Worm (Caenorhabditis elegans) whole organism, L4 larva: ENCODE data around the gene btb-20.

Source experiments
- D1046.2 ChIP-seq: fragments of 200-800 bp; sonication (Bioruptor generic); IDR thresholded peaks from 2 replicates; pipeline ENCODE4 v1.3.6; 2022; ENCODE audit warnings: missing genetic modification characterization, missing compliant biosample characterization
- Y75B8A.6 ChIP-seq: fragments of 200-800 bp; sonication (Bioruptor generic); IDR thresholded peaks from 2 replicates; pipeline ENCODE4 v1.3.6; 2022; ENCODE audit warnings: missing genetic modification reagents, missing genetic modification characterization, missing compliant biosample characterization
- ama-1 ChIP-seq: fragments of 150-350 bp; optimal IDR thresholded peaks from 2 replicates; lab custom pipeline; 2014; ENCODE audit warnings: inconsistent platforms, mixed read lengths
- attf-4 ChIP-seq: sonication (generic microtip); optimal IDR thresholded peaks from 3 replicates; lab custom pipeline; 2017; ENCODE audit warnings: missing biosample characterization, missing genetic modification characterization
- ceh-28 ChIP-seq: fragments of 150-350 bp; optimal IDR thresholded peaks from 2 replicates; lab custom pipeline; 2014; ENCODE audit warnings: missing biosample characterization, missing genetic modification reagents, missing genetic modification characterization
- ces-1 ChIP-seq: fragments of 150-350 bp; sonication (generic microtip); optimal IDR thresholded peaks from 4 replicates; lab custom pipeline; 2014; ENCODE audit warnings: missing biosample characterization, missing genetic modification reagents, missing genetic modification characterization
- dpl-1 ChIP-seq: fragments of 150-350 bp; optimal IDR thresholded peaks from 2 replicates; lab custom pipeline; 2014; ENCODE audit warnings: missing biosample characterization, missing genetic modification reagents, missing genetic modification characterization
- duxl-1 ChIP-seq: sonication (generic microtip); optimal IDR thresholded peaks from 2 replicates; lab custom pipeline; 2016; ENCODE audit warnings: mild to moderate bottlenecking, missing genetic modification characterization, moderate library complexity, missing compliant biosample characterization; ENCODE audit not compliant: poor library complexity
- egl-27 ChIP-seq: sonication (generic microtip); optimal IDR thresholded peaks from 3 replicates; lab custom pipeline; 2017; ENCODE audit warnings: missing biosample characterization, missing genetic modification reagents, missing genetic modification characterization
- egl-43 ChIP-seq: fragments of 200-800 bp; sonication (Bioruptor generic); IDR thresholded peaks from 2 replicates; pipeline ENCODE4 v1.3.6; 2022; ENCODE audit warnings: missing genetic modification reagents, missing genetic modification characterization, missing compliant biosample characterization
- hif-1 ChIP-seq, 2 experiments: sonication (generic microtip); optimal IDR thresholded peaks; 2 replicates each; lab custom pipeline; 2016 to 2017; ENCODE audit warnings: missing compliant biosample characterization in 2 of 2, missing genetic modification characterization in 2 of 2, missing genetic modification reagents in 2 of 2, missing genotype in 2 of 2, mild to moderate bottlenecking in 1 of 2
- hlh-11 ChIP-seq: fragments of 200-800 bp; sonication (Bioruptor generic); optimal IDR thresholded peaks from 2 replicates; lab custom pipeline; 2018; ENCODE audit warnings: mild to moderate bottlenecking, missing genetic modification characterization, missing compliant biosample characterization
- lim-7 ChIP-seq: fragments of 200-800 bp; sonication (Bioruptor generic); IDR thresholded peaks from 2 replicates; pipeline ENCODE4 v1.3.6; 2022; ENCODE audit warnings: missing genetic modification characterization, missing compliant biosample characterization
- lin-13 ChIP-seq: fragments of 150-350 bp; optimal IDR thresholded peaks from 2 replicates; lab custom pipeline; 2014; ENCODE audit warnings: missing biosample characterization, missing genetic modification reagents, missing genetic modification characterization
- lin-15B ChIP-seq: fragments of 150-350 bp; sonication (generic microtip); optimal IDR thresholded peaks from 3 replicates; lab custom pipeline; 2014; ENCODE audit warnings: missing biosample characterization, missing genetic modification characterization
- lin-29 ChIP-seq: fragments of 200-800 bp; sonication (Bioruptor generic); IDR thresholded peaks from 2 replicates; pipeline ENCODE4 v1.3.6; 2022; ENCODE audit warnings: missing genetic modification reagents, missing genetic modification characterization, missing compliant biosample characterization
- lir-3 ChIP-seq: sonication (generic microtip); optimal IDR thresholded peaks from 2 replicates; lab custom pipeline; 2016; ENCODE audit warnings: mild to moderate bottlenecking, missing genetic modification characterization, missing compliant biosample characterization
- lsy-2 ChIP-seq, 2 experiments: fragments of 150-350 bp in 1 of 2; sonication (generic microtip) in 1 of 2; optimal IDR thresholded peaks; 2 replicates each; lab custom pipeline; 2014 to 2017; ENCODE audit warnings: missing biosample characterization in 2 of 2, missing genetic modification characterization in 2 of 2
- madf-5 ChIP-seq, 2 experiments: fragments of 200-800 bp; sonication (Bioruptor generic); IDR thresholded peaks; 2 replicates each; pipeline ENCODE4 v1.3.6; 2022; ENCODE audit warnings: missing compliant biosample characterization in 2 of 2, missing genetic modification characterization in 2 of 2
- mes-2 ChIP-seq: sonication (generic microtip); optimal IDR thresholded peaks from 2 replicates; lab custom pipeline; 2016; ENCODE audit warnings: missing genotype, mild to moderate bottlenecking, missing genetic modification characterization, missing compliant biosample characterization; ENCODE audit not compliant: poor library complexity, severe bottlenecking
- mxl-3 ChIP-seq: fragments of 200-800 bp; sonication (Bioruptor generic); optimal IDR thresholded peaks from 2 replicates; lab custom pipeline; 2018; ENCODE audit warnings: mild to moderate bottlenecking, missing genetic modification characterization, missing compliant biosample characterization
- nhr-11 ChIP-seq: fragments of 150-350 bp; optimal IDR thresholded peaks from 2 replicates; lab custom pipeline; 2014; ENCODE audit warnings: missing biosample characterization, missing genetic modification characterization
- nhr-111 ChIP-seq: fragments of 200-800 bp; sonication (Bioruptor generic); optimal IDR thresholded peaks from 2 replicates; lab custom pipeline; 2018; ENCODE audit warnings: mild to moderate bottlenecking, missing genetic modification characterization, missing compliant biosample characterization
- nhr-28 ChIP-seq: fragments of 150-350 bp; optimal IDR thresholded peaks from 2 replicates; lab custom pipeline; 2014; ENCODE audit warnings: missing biosample characterization, missing genetic modification characterization
- pha-4 ChIP-seq, 2 experiments: fragments of 150-350 bp in 1 of 2; fragments of 200-800 bp in 1 of 2; sonication (Bioruptor generic) in 1 of 2; IDR thresholded peaks in 1 of 2; optimal IDR thresholded peaks in 1 of 2; 2 replicates each; pipeline versions ENCODE4 v1.3.6 to Lab custom; 2014 to 2022; ENCODE audit warnings: missing genetic modification characterization in 2 of 2, missing genetic modification reagents in 2 of 2, missing biosample characterization in 1 of 2, missing compliant biosample characterization in 1 of 2
- pqm-1 ChIP-seq: sonication (generic microtip); optimal IDR thresholded peaks from 2 replicates; lab custom pipeline; 2017; ENCODE audit warnings: missing biosample characterization, missing genetic modification characterization
- unc-130 ChIP-seq: sonication (generic microtip); optimal IDR thresholded peaks from 2 replicates; lab custom pipeline; 2016; ENCODE audit warnings: missing genetic modification reagents, missing genetic modification characterization, missing compliant biosample characterization
- unc-62 ChIP-seq, 3 experiments: fragments of 150-350 bp in 1 of 3; sonication (generic microtip); optimal IDR thresholded peaks in 2 of 3; peaks in 1 of 3; 1 replicate in 1 of 3; 2 replicates in 2 of 3; lab custom pipeline; 2014 to 2017; ENCODE audit warnings: missing biosample characterization in 3 of 3, missing genetic modification characterization in 3 of 3, missing genetic modification reagents in 3 of 3, missing genotype in 1 of 3
- vab-7 ChIP-seq: fragments of 200-800 bp; sonication (Bioruptor generic); IDR thresholded peaks from 2 replicates; pipeline ENCODE4 v1.3.6; 2022; ENCODE audit warnings: missing genetic modification reagents, missing genetic modification characterization, missing compliant biosample characterization
- zfp-2 ChIP-seq: sonication (generic microtip); optimal IDR thresholded peaks from 2 replicates; lab custom pipeline; 2016; ENCODE audit warnings: mild to moderate bottlenecking, missing genetic modification characterization, missing compliant biosample characterization

Gene btb-20

DNA sequence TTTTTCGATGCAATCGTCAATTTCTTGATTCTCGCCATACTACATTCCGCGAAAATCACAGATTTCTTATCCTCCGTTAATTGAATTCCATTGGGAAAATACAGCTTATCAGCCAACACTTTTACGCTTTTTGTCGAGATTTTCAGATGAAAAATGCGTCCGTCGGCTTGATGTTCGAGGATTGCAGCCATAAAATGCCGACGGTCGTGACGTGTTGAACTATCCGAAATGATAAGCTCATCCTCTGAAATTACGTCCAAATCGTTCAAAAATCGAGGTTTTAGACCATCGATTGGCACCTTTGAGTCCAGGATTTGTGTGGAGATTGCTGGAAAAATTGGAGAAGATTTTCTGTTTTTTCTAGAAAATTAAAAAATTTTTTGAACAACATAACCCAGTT lies 3.8 kb upstream of the btb-20 start:
- TF ChIP-seq unc-62 (GFP tag; optimal IDR thresholded peaks at IDR 0.05 in 1 of 2; lab: Kevin White, UChicago): peak in 1 of 2 experiments; percentile 90
- TF ChIP-seq unc-62 (tag; optimal IDR thresholded peaks at IDR 0.05; lab: Kevin White, UChicago): no peak
- TF ChIP-seq ama-1 (lab: Kevin White, UChicago): no peak
- no peak for TF ChIP-seq hlh-11 (tag; lab: Kevin White, UChicago)
- TF ChIP-seq dpl-1 (GFP tag; lab: Kevin White, UChicago): no peak
- TF ChIP-seq duxl-1 (tag; lab: Kevin White, UChicago): no peak
- TF ChIP-seq lin-13 (GFP tag; lab: Kevin White, UChicago): no peak

DNA sequence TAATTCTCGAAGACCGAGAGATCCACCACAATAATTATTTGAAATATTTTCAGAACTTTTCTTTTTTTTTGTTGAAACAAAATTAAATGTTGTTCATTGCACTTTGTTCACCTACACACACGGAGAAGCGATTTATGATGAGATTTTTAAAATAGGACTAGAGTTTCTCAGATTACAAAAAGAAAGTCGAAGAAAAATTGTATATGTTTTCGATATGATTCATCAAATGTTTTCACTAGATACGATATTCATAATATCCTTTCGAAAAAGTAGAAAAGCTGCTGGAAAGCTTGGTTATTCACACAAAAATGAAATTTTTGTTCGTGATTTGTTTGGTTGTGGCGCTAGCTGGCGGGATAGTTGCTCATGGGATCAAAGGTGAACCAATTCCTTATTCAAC lies 1.7 kb upstream of the btb-20 start, which contains the start of gene F57C2.4:
F57C2.4 (plus strand) TSS at position 301 of the 400 bp plus-strand sequence.
- no peak for TF ChIP-seq ces-1 (GFP tag; lab: Kevin White, UChicago)
- TF ChIP-seq lir-3: no peak

- TF ChIP-seq vab-7 (GFP tag; lab: Robert Waterston, UW): no peak
- no peak for TF ChIP-seq pqm-1 (tag; lab: Kevin White, UChicago)
- TF ChIP-seq unc-130 (GFP tag; lab: Kevin White, UChicago): no peak
- no peak for TF ChIP-seq lir-3
- TF ChIP-seq, all 104 proteins: peak for 0
Measured at ce11 chrII:14523645-14524223, 412 bp upstream of the btb-20 start, which contains the start of gene pot-2. Gene pot-2 (plus strand): TSS chrII:14524173.

DNA sequence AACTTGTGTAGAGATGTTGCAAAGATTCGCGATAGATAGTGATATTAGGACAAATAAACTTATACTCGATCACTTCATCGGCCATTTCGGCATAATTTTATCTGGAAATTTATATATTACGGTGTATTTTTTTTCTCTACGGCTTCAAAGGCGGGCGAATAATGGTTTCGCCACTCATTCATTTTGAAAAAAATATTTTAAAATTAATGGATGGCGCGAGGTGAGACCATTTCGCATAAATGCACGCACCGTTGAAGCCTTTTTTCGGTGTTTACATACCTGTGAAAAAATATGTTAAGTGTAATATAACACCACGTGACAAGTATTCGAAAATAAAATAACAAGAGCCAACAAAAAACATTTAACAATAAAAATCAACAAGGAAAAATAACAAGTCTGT lies 1.3 kb downstream of the btb-20 start, which contains the start of gene btb-19:
btb-19 (minus strand) TSS at position 101 of the 400 bp plus-strand sequence.
- no peak for TF ChIP-seq mxl-3 (GFP tag; lab: Kevin White, UChicago)
- TF ChIP-seq mes-2 (tag; lab: Kevin White, UChicago): no peak
- TF ChIP-seq egl-43 (GFP tag; lab: Robert Waterston, UW): no peak
- TF ChIP-seq lin-29: no peak
- TF ChIP-seq, all 104 proteins: peak for 0

ce11 chrII:14515017-14515416 lies 8.3 kb downstream of the btb-20 start, which contains the start of gene K10H10.9:
Gene K10H10.9 (minus strand): TSS chrII:14515117.
- TF ChIP-seq egl-27: no peak
- no peak for TF ChIP-seq Y75B8A.6 (GFP tag; lab: Robert Waterston, UW)
- no peak for TF ChIP-seq nhr-28 (tag; lab: Kevin White, UChicago)
- TF ChIP-seq madf-5 (GFP tag; IDR thresholded peaks at IDR 0.05; lab: Robert Waterston, UW): no peak
- no peak for TF ChIP-seq ceh-28 (tag; lab: Kevin White, UChicago)
- no peak for TF ChIP-seq attf-4 (tag; lab: Kevin White, UChicago)
- no peak for TF ChIP-seq D1046.2
- TF ChIP-seq nhr-11: no peak
- TF ChIP-seq lim-7 (GFP tag; lab: Robert Waterston, UW): no peak
- no peak for TF ChIP-seq lsy-2 (tag; optimal IDR thresholded peaks at IDR 0.05; lab: Kevin White, UChicago)
- no peak for TF ChIP-seq nhr-111 (GFP tag; lab: Kevin White, UChicago)
- TF ChIP-seq lin-15B (tag; lab: Kevin White, UChicago): no peak
- no peak for TF ChIP-seq pha-4 (GFP tag; IDR thresholded peaks at IDR 0.05; lab: Robert Waterston, UW)
- TF ChIP-seq pha-4 (tag; optimal IDR thresholded peaks at IDR 0.05; lab: Kevin White, UChicago): no peak
- TF ChIP-seq hif-1 (tag; optimal IDR thresholded peaks at IDR 0.05; lab: Kevin White, UChicago): no peak
- no peak for TF ChIP-seq zfp-2
